Fruit fly (Drosophila melanogaster) whole organism, prepupa: ENCODE measurements around the gene CG11134.

Source experiments
- Blimp-1 ChIP-seq: fragments of 200-800 bp; sonication (Bioruptor generic); optimal IDR thresholded peaks from 3 replicates; lab custom pipeline; 2017; ENCODE audit warnings: missing biosample characterization, missing genetic modification characterization, mild to moderate bottlenecking, moderate library complexity, missing genetic modification reagents
- CG10631 ChIP-seq: fragments of 200-800 bp; sonication (Bioruptor generic); optimal IDR thresholded peaks from 2 replicates; lab custom pipeline; 2016; ENCODE audit warnings: missing biosample characterization, missing genetic modification characterization
- CG11294 ChIP-seq: fragments of 200-800 bp; sonication (Bioruptor generic); IDR thresholded peaks from 2 replicates; pipeline ENCODE4 v1.3.6; 2022; ENCODE audit warnings: missing biosample characterization, missing genetic modification characterization
- CG11762 ChIP-seq: fragments of 200-800 bp; sonication (Bioruptor generic); optimal IDR thresholded peaks from 3 replicates; lab custom pipeline; 2016; ENCODE audit warnings: missing biosample characterization, missing genetic modification characterization; ENCODE audit not compliant: insufficient read depth
- CG11902 ChIP-seq: fragments of 200-800 bp; sonication (Bioruptor generic); optimal IDR thresholded peaks from 3 replicates; lab custom pipeline; 2016; ENCODE audit warnings: missing biosample characterization, missing genetic modification characterization
- CG15336 ChIP-seq: fragments of 200-800 bp; sonication (Bioruptor generic); IDR thresholded peaks from 2 replicates; pipeline ENCODE4 v1.3.6; 2022; ENCODE audit warnings: missing biosample characterization, missing genetic modification characterization
- CG16779 ChIP-seq: fragments of 200-800 bp; sonication (Bioruptor generic); optimal IDR thresholded peaks from 3 replicates; lab custom pipeline; 2017; ENCODE audit warnings: missing biosample characterization, mild to moderate bottlenecking, missing genetic modification characterization
- CG3032 ChIP-seq: fragments of 200-800 bp; optimal IDR thresholded peaks from 2 replicates; lab custom pipeline; 2019; ENCODE audit warnings: missing biosample characterization, mild to moderate bottlenecking, missing genetic modification characterization, moderate library complexity
- CG32006 ChIP-seq: fragments of 200-800 bp; sonication (Bioruptor generic); optimal IDR thresholded peaks from 3 replicates; lab custom pipeline; 2017; ENCODE audit warnings: missing biosample characterization, mild to moderate bottlenecking, missing genetic modification characterization
- CG34406 ChIP-seq: fragments of 200-800 bp; sonication (Bioruptor generic); optimal IDR thresholded peaks from 3 replicates; lab custom pipeline; 2016; ENCODE audit warnings: missing biosample characterization, missing genetic modification characterization
- CG3919 ChIP-seq: fragments of 200-800 bp; sonication (Bioruptor generic); optimal IDR thresholded peaks from 3 replicates; lab custom pipeline; 2016; ENCODE audit warnings: missing biosample characterization, missing genetic modification characterization
- CG6163 ChIP-seq: fragments of 200-800 bp; sonication (Bioruptor generic); IDR thresholded peaks from 3 replicates; pipeline ENCODE4 v1.3.6; 2022; ENCODE audit warnings: missing biosample characterization, missing genetic modification characterization
- CG6276 ChIP-seq: fragments of 200-800 bp; sonication (Bioruptor generic); optimal IDR thresholded peaks from 2 replicates; lab custom pipeline; 2017; ENCODE audit warnings: missing biosample characterization, mild to moderate bottlenecking, missing genetic modification characterization
- CG6792 ChIP-seq: fragments of 200-800 bp; sonication (Bioruptor generic); optimal IDR thresholded peaks from 3 replicates; lab custom pipeline; 2016; ENCODE audit warnings: missing biosample characterization, missing genetic modification characterization
- CG6808 ChIP-seq: fragments of 200-800 bp; sonication (Bioruptor generic); optimal IDR thresholded peaks from 3 replicates; lab custom pipeline; 2017; ENCODE audit warnings: missing biosample characterization, missing genetic modification characterization, mild to moderate bottlenecking, moderate library complexity, missing genetic modification reagents
- CG6854 ChIP-seq: fragments of 200-800 bp; sonication (Bioruptor generic); optimal IDR thresholded peaks from 2 replicates; lab custom pipeline; 2017; ENCODE audit warnings: missing biosample characterization, mild to moderate bottlenecking, missing genetic modification characterization
- CG7368 ChIP-seq: fragments of 200-800 bp; sonication (Bioruptor generic); optimal IDR thresholded peaks from 3 replicates; lab custom pipeline; 2016; ENCODE audit warnings: missing biosample characterization, missing genetic modification characterization
- CG8119 ChIP-seq: fragments of 200-800 bp; sonication (Bioruptor generic); IDR thresholded peaks from 3 replicates; pipeline ENCODE4 v1.3.6; 2022; ENCODE audit warnings: missing biosample characterization, missing genetic modification characterization
- CG8319 ChIP-seq: fragments of 200-800 bp; sonication (Bioruptor generic); optimal IDR thresholded peaks from 3 replicates; lab custom pipeline; 2016; ENCODE audit warnings: missing biosample characterization, missing genetic modification characterization
- CG8632 ChIP-seq: fragments of 200-800 bp; sonication (Bioruptor generic); optimal IDR thresholded peaks from 3 replicates; lab custom pipeline; 2016; ENCODE audit warnings: missing biosample characterization, missing genetic modification characterization
- CG9139 ChIP-seq: fragments of 200-800 bp; sonication (Bioruptor generic); optimal IDR thresholded peaks from 3 replicates; lab custom pipeline; 2017; ENCODE audit warnings: missing biosample characterization, mild to moderate bottlenecking, missing genetic modification characterization
- Eip75B ChIP-seq: fragments of 200-800 bp; sonication (Bioruptor generic); optimal IDR thresholded peaks from 3 replicates; lab custom pipeline; 2016; ENCODE audit warnings: missing biosample characterization, missing genetic modification characterization
- Eip78C ChIP-seq: fragments of 200-800 bp; sonication (Bioruptor generic); peaks from one replicate; lab custom pipeline; 2016; ENCODE audit warnings: missing biosample characterization, missing genetic modification characterization
- Eip93F ChIP-seq: fragments of 200-800 bp; sonication (Bioruptor generic); optimal IDR thresholded peaks from 2 replicates; lab custom pipeline; 2016; ENCODE audit warnings: missing biosample characterization, mild to moderate bottlenecking, missing genetic modification characterization
- Ets21C ChIP-seq: fragments of 200-800 bp; sonication (Bioruptor generic); optimal IDR thresholded peaks from 3 replicates; lab custom pipeline; 2016; ENCODE audit warnings: missing biosample characterization, missing genetic modification characterization
- Gug ChIP-seq: fragments of 200-800 bp; sonication (Bioruptor generic); IDR thresholded peaks from 2 replicates; pipeline ENCODE4 v1.3.6; 2022; ENCODE audit warnings: missing biosample characterization, missing genetic modification characterization
- Hr38 ChIP-seq: sonication (Bioruptor generic); optimal IDR thresholded peaks from 2 replicates; lab custom pipeline; 2016; ENCODE audit warnings: missing biosample characterization, missing genetic modification characterization
- Hr39 ChIP-seq: fragments of 200-800 bp; sonication (Bioruptor generic); optimal IDR thresholded peaks from 2 replicates; lab custom pipeline; 2016; ENCODE audit warnings: missing biosample characterization, missing genetic modification characterization
- Hr4 ChIP-seq: fragments of 200-800 bp; sonication (Bioruptor generic); optimal IDR thresholded peaks from 3 replicates; lab custom pipeline; 2016; ENCODE audit warnings: missing biosample characterization, missing genetic modification characterization
- Met ChIP-seq: fragments of 200-800 bp; sonication (Bioruptor generic); optimal IDR thresholded peaks from 3 replicates; lab custom pipeline; 2016; ENCODE audit warnings: missing biosample characterization, missing genetic modification characterization
- Sox102F ChIP-seq: fragments of 200-800 bp; sonication (Bioruptor generic); optimal IDR thresholded peaks from 2 replicates; lab custom pipeline; 2016; ENCODE audit warnings: missing biosample characterization, mild to moderate bottlenecking, missing genetic modification characterization
- Sox14 ChIP-seq: fragments of 200-800 bp; sonication (Bioruptor generic); optimal IDR thresholded peaks from 3 replicates; lab custom pipeline; 2016; ENCODE audit warnings: missing biosample characterization, missing genetic modification characterization
- Sox15 ChIP-seq: fragments of 200-800 bp; sonication (Bioruptor generic); optimal IDR thresholded peaks from 3 replicates; lab custom pipeline; 2016; ENCODE audit warnings: missing biosample characterization, missing genetic modification characterization
- achi ChIP-seq: fragments of 200-800 bp; sonication (Bioruptor generic); optimal IDR thresholded peaks from 3 replicates; lab custom pipeline; 2016; ENCODE audit warnings: missing biosample characterization, missing genetic modification characterization
- acj6 ChIP-seq: fragments of 200-800 bp; sonication (Bioruptor generic); optimal IDR thresholded peaks from 3 replicates; lab custom pipeline; 2016; ENCODE audit warnings: missing biosample characterization, missing genetic modification characterization
- cyc ChIP-seq: fragments of 200-800 bp; sonication (Bioruptor generic); optimal IDR thresholded peaks from 3 replicates; lab custom pipeline; 2016; ENCODE audit warnings: missing biosample characterization, missing genetic modification characterization
- dac ChIP-seq: fragments of 200-800 bp; sonication (Bioruptor generic); optimal IDR thresholded peaks from 2 replicates; lab custom pipeline; 2017; ENCODE audit warnings: missing biosample characterization, mild to moderate bottlenecking, missing genetic modification characterization
- dsx ChIP-seq: fragments of 200-800 bp; optimal IDR thresholded peaks from 3 replicates; lab custom pipeline; 2019; ENCODE audit warnings: missing biosample characterization, mild to moderate bottlenecking, missing genetic modification characterization, moderate library complexity; ENCODE audit not compliant: poor library complexity, severe bottlenecking
- esn ChIP-seq: fragments of 200-800 bp; sonication (Bioruptor generic); optimal IDR thresholded peaks from 2 replicates; lab custom pipeline; 2016; ENCODE audit warnings: missing biosample characterization, mild to moderate bottlenecking, missing genetic modification characterization, moderate library complexity
- fd59A ChIP-seq: fragments of 200-800 bp; sonication (Bioruptor generic); optimal IDR thresholded peaks from 2 replicates; lab custom pipeline; 2017; ENCODE audit warnings: missing biosample characterization, mild to moderate bottlenecking, missing genetic modification characterization, missing genetic modification reagents
- fd85E ChIP-seq: fragments of 200-800 bp; sonication (Bioruptor generic); optimal IDR thresholded peaks from 3 replicates; lab custom pipeline; 2016; ENCODE audit warnings: missing biosample characterization, missing genetic modification characterization
- fkh ChIP-seq: fragments of 200-800 bp; sonication (Bioruptor generic); optimal IDR thresholded peaks from 3 replicates; lab custom pipeline; 2017; ENCODE audit warnings: missing biosample characterization, mild to moderate bottlenecking, missing genetic modification characterization, moderate library complexity
- lz ChIP-seq: fragments of 200-800 bp; sonication (Bioruptor generic); optimal IDR thresholded peaks from 3 replicates; lab custom pipeline; 2016; ENCODE audit warnings: missing biosample characterization, missing genetic modification characterization
- pdm3 ChIP-seq: fragments of 200-800 bp; sonication (Bioruptor generic); optimal IDR thresholded peaks from 3 replicates; lab custom pipeline; 2016; ENCODE audit warnings: missing biosample characterization, missing genetic modification characterization
- salr ChIP-seq, 2 experiments: fragments of 200-800 bp; sonication (Bioruptor generic); optimal IDR thresholded peaks; 3 replicates each; lab custom pipeline; 2016 to 2018; ENCODE audit warnings: missing biosample characterization in 2 of 2, missing genetic modification characterization in 2 of 2, mild to moderate bottlenecking in 1 of 2
- spab ChIP-seq: fragments of 200-800 bp; sonication (Bioruptor generic); optimal IDR thresholded peaks from 2 replicates; lab custom pipeline; 2017; ENCODE audit warnings: missing biosample characterization, mild to moderate bottlenecking, missing genetic modification characterization, missing genetic modification reagents
- ss ChIP-seq, 2 experiments: fragments of 200-800 bp; sonication (Bioruptor generic); optimal IDR thresholded peaks; 2 replicates in 1 of 2; 3 replicates in 1 of 2; lab custom pipeline; 2017 to 2018; ENCODE audit warnings: mild to moderate bottlenecking in 2 of 2, missing biosample characterization in 2 of 2, missing genetic modification characterization in 2 of 2, moderate library complexity in 1 of 2
- svp ChIP-seq: fragments of 200-800 bp; sonication (Bioruptor generic); peaks from one replicate; lab custom pipeline; 2016; ENCODE audit warnings: missing biosample characterization, missing genetic modification characterization
- topi ChIP-seq: fragments of 200-800 bp; sonication (Bioruptor generic); optimal IDR thresholded peaks from 3 replicates; lab custom pipeline; 2016; ENCODE audit warnings: missing biosample characterization, missing genetic modification characterization
- vri ChIP-seq: fragments of 200-800 bp; sonication (Bioruptor generic); optimal IDR thresholded peaks from 3 replicates; lab custom pipeline; 2016; ENCODE audit warnings: missing biosample characterization, mild to moderate bottlenecking, missing genetic modification characterization

Gene CG11134

dm6 chrX:13781739-13782502 lies 44.2 kb downstream of the CG11134 start, which contains the start of the genes CtsB and amrt:
TSS of gene CtsB (minus strand) at chrX:13782170.
TSS of gene amrt (plus strand) at chrX:13782459.
- TF ChIP-seq CG16779 (tag; lab: Kevin White, UChicago) (peak; percentile 52), salr (GFP tag; optimal IDR thresholded peaks at IDR 0.05; lab: Kevin White, UChicago) (peak in 1 of 2 experiments; percentile 66), CG6854 (no peak), ss (GFP tag; optimal IDR thresholded peaks at IDR 0.05; lab: Kevin White, UChicago) (peak; percentile 60 to 78), acj6 (GFP tag; lab: Kevin White, UChicago) (peak; percentile 57), CG9139 (GFP tag; lab: Kevin White, UChicago) (peak; percentile 62), cyc (peak; percentile 53), CG8632 (peak; percentile 12), Sox102F (GFP tag; lab: Kevin White, UChicago) (peak; percentile 46), CG8319 (GFP tag; lab: Kevin White, UChicago) (peak; percentile 7), CG3919 (GFP tag; lab: Kevin White, UChicago) (peak; percentile 59), vri (GFP tag; lab: Kevin White, UChicago) (peak; percentile 43), Gug (GFP tag; lab: Robert Waterston, UW) (peak; percentile 58), pdm3 (peak; percentile 72), Hr39 (peak; percentile 64), dac (GFP tag; lab: Kevin White, UChicago) (peak; percentile 28), CG11762 (peak; percentile 53), lz (GFP tag; lab: Kevin White, UChicago) (peak; percentile 72), topi (GFP tag; lab: Kevin White, UChicago) (peak; percentile 63), CG8119 (GFP tag; lab: Robert Waterston, UW) (no peak; the same call in 2 of the 3 replicates), Blimp-1 (GFP tag; lab: Kevin White, UChicago) (peak; percentile 36), Sox15 (GFP tag; lab: Kevin White, UChicago) (peak; percentile 36), dsx (GFP tag; lab: Kevin White, UChicago) (peak; percentile 17), fkh (GFP tag; lab: Kevin White, UChicago) (peak; percentile 31), CG6276 (GFP tag; lab: Kevin White, UChicago) (peak; percentile 70), fd85E (no peak), Ets21C (GFP tag; lab: Kevin White, UChicago) (peak; percentile 51), Met (GFP tag; lab: Kevin White, UChicago) (peak; percentile 62), Eip78C (GFP tag; lab: Kevin White, UChicago) (peak; percentile 76), CG11294 (GFP tag; lab: Robert Waterston, UW) (no peak; the same call in 1 of the 2 replicates), Hr38 (GFP tag; lab: Kevin White, UChicago) (no peak), CG10631 (GFP tag; lab: Kevin White, UChicago) (peak; percentile 63), CG7368 (GFP tag; lab: Kevin White, UChicago) (peak; percentile 31), CG6163 (GFP tag; lab: Robert Waterston, UW) (peak; percentile 81; the same call in 2 of the 3 replicates), CG32006 (GFP tag; lab: Kevin White, UChicago) (peak; percentile 64), spab (GFP tag; lab: Kevin White, UChicago) (peak; percentile 48), Eip93F (GFP tag; lab: Kevin White, UChicago) (no peak), CG15336 (GFP tag; lab: Robert Waterston, UW) (peak; percentile 60; the same call in 1 of the 2 replicates), CG34406 (peak; percentile 58), CG6792 (GFP tag; lab: Kevin White, UChicago) (peak; percentile 43), CG6808 (GFP tag; lab: Kevin White, UChicago) (peak; percentile 70), esn (GFP tag; lab: Kevin White, UChicago) (peak; percentile 59), CG3032 (tag; lab: Kevin White, UChicago) (peak; percentile 55), svp (GFP tag; lab: Kevin White, UChicago) (no peak), Sox14 (GFP tag; lab: Kevin White, UChicago) (peak; percentile 71), fd59A (GFP tag; lab: Kevin White, UChicago) (peak; percentile 3), CG11902 (GFP tag; lab: Kevin White, UChicago) (no peak), Hr4 (GFP tag; lab: Kevin White, UChicago) (peak; percentile 58), Eip75B (peak; percentile 67), achi (GFP tag; lab: Kevin White, UChicago) (peak; percentile 38)
